Worm (Caenorhabditis elegans): ENCODE results near the gene cid-1.
A peak's percentile ranks its signal among the peaks of the same experiment; 100 is the strongest.

Gene cid-1

DNA sequence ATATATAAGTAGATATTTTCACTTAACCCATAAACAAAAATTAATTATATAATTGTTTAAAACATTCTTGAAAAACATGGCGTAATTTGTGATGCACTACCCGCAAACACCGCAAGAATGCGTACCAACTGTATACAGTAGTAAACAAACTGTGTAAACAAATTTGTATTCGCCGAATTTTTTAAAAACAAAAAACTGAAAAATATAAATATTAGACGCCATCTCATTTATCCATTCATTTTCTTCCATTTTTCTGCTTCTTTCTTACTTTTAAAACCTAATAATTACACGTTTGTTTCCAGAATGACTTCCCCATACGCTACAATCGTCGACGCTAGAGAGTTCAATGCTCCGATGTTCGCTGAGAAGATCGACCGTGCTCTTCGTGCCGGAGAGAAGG, 51.6 kb downstream of the cid-1 start, which contains the start of gene nex-1:
TSS of gene nex-1 (plus strand) at position 301 of the 400 bp plus-strand sequence.
- TF ChIP-seq F26F4.8 (GFP tag; conservative IDR thresholded peaks at IDR 0.05) (no peak), unc-62 (GFP tag; optimal IDR thresholded peaks at IDR 0.05 in 1 of 2) (peak in 1 of 2 experiments; percentile 23), unc-62 (tag; optimal IDR thresholded peaks at IDR 0.05) (no peak)

DNA sequence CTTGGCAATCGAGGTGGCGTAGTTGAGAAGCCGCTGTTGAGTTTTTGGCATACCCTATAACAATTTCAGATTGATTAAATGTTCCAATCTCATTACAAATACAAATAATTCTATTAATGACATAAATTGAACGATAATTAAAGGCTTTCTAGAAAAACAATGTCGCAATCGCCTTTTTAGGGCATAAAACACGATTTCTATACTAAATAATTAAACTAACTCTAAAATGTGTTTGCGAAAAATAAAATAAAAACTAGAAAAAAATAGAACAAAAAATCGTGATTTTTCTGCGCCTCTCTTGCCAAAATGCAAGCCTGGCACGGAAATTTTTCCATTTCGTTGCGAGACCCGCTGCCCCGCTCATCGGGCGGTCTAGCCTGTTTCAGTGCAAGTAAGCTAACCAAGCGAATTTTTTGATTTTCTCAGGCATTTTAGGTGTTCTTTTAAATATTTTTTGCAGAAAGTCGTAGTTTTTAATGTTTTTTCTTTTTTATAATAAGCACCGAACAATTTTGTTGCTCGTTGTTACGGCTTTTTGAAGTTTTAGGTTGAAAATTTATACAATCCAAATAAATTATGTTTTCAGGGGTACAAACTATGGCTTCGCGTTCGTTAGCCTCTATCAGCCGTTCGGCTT, 54.2 kb downstream of the cid-1 start, which contains the start of the genes C34E10.12, C34E10.10 and atp-2:
TSS of gene C34E10.12 (minus strand) at position 51 of the 637 bp plus-strand sequence.
TSS of gene C34E10.10 (minus strand) at position 54 of the 637 bp plus-strand sequence.
TSS of gene atp-2 (plus strand) at position 587 of the 637 bp plus-strand sequence.
- TF ChIP-seq duxl-1 (tag; optimal IDR thresholded peaks at IDR 0.05; ENCODE audit: poor library complexity) (peak; percentile 11), dpl-1 (GFP tag; optimal IDR thresholded peaks at IDR 0.05) (peak; percentile 81), fkh-10 (GFP tag; optimal IDR thresholded peaks at IDR 0.05) (peak; percentile 66), tra-1 (GFP tag; IDR thresholded peaks at IDR 0.05) (no peak), nhr-102 (tag; optimal IDR thresholded peaks at IDR 0.05) (peak; percentile 51), nhr-237 (tag; optimal IDR thresholded peaks at IDR 0.05) (no peak), mdl-1 (tag; optimal IDR thresholded peaks at IDR 0.05) (peak in 1 of 2 experiments; percentile 28), spr-1 (tag; optimal IDR thresholded peaks at IDR 0.05) (peak; percentile 52), mes-2 (tag; optimal IDR thresholded peaks at IDR 0.05; ENCODE audit: poor library complexity, severe bottlenecking) (peak; percentile 93), nhr-42 (GFP tag; IDR thresholded peaks at IDR 0.05) (no peak), madf-9 (GFP tag; conservative IDR thresholded peaks at IDR 0.05) (no peak), php-3 (GFP tag; IDR thresholded peaks at IDR 0.05) (no peak), hmg-1.1 (GFP tag; IDR thresholded peaks at IDR 0.05) (peak; percentile 69), nhr-25 (tag; optimal IDR thresholded peaks at IDR 0.05; ENCODE audit: borderline replicate concordance, insufficient read depth) (peak; percentile 22), ZK337.2 (GFP tag; IDR thresholded peaks at IDR 0.05) (no peak), dmd-6 (GFP tag; IDR thresholded peaks at IDR 0.05) (peak; percentile 44; the same call in 1 of the 2 replicates), ceh-82 (tag; optimal IDR thresholded peaks at IDR 0.05) (no peak), aha-1 (tag) (peak; percentile 96), unc-62 (GFP tag; optimal IDR thresholded peaks at IDR 0.05 in 1 of 2) (peak in 1 of 2 experiments; percentile 83), unc-62 (tag; optimal IDR thresholded peaks at IDR 0.05) (no peak), dmd-8 (GFP tag; IDR thresholded peaks at IDR 0.05) (no peak), lsy-2 (tag; optimal IDR thresholded peaks at IDR 0.05) (peak in 1 of 2 experiments; percentile 93), T20F7.1 (GFP tag; optimal IDR thresholded peaks at IDR 0.05) (peak; percentile 76), hif-1 (tag; optimal IDR thresholded peaks at IDR 0.05) (peak in 1 of 2 experiments; percentile 77), mep-1 (tag; optimal IDR thresholded peaks at IDR 0.05) (peak; percentile 95), pqm-1 (tag; optimal IDR thresholded peaks at IDR 0.05) (peak; percentile 55), T26A8.4 (GFP tag; IDR thresholded peaks at IDR 0.05) (peak; percentile 60; the same call in 1 of the 2 replicates), hlh-30 (tag; optimal IDR thresholded peaks at IDR 0.05; ENCODE audit: insufficient read depth) (peak; percentile 77), Y105C5A.15 (GFP tag; IDR thresholded peaks at IDR 0.05) (no peak), nhr-6 (tag; optimal IDR thresholded peaks at IDR 0.05) (peak; percentile 79), F49E8.2 (tag; optimal IDR thresholded peaks at IDR 0.05; ENCODE audit: borderline replicate concordance) (no peak), snpc-4 (tag; optimal IDR thresholded peaks at IDR 0.05) (no peak), F44E2.7 (GFP tag; IDR thresholded peaks at IDR 0.05) (no peak), pha-4 (GFP tag; IDR thresholded peaks at IDR 0.05) (0 out of 2 replicates have a peak, but pooled peaks have one; percentile 14), pha-4 (tag; optimal IDR thresholded peaks at IDR 0.05) (no peak), cey-2 (tag; optimal IDR thresholded peaks at IDR 0.05; ENCODE audit: borderline replicate concordance, insufficient read depth) (no peak), unc-130 (GFP tag; optimal IDR thresholded peaks at IDR 0.05) (peak; percentile 77), F37D6.2 (tag; optimal IDR thresholded peaks at IDR 0.05) (peak; percentile 52), ces-1 (GFP tag; optimal IDR thresholded peaks at IDR 0.05) (peak; percentile 23), dmd-9 (GFP tag; IDR thresholded peaks at IDR 0.05) (peak; percentile 42; the same call in 1 of the 2 replicates), mxl-3 (GFP tag; optimal IDR thresholded peaks at IDR 0.05) (peak; percentile 27), Y5F2A.4 (GFP tag; optimal IDR thresholded peaks at IDR 0.05) (no peak), hlh-11 (tag; optimal IDR thresholded peaks at IDR 0.05) (peak; percentile 76), daf-16 (GFP tag; optimal IDR thresholded peaks at IDR 0.05) (peak in 1 of 2 experiments; percentile 14), daf-16 (tag; optimal IDR thresholded peaks at IDR 0.05) (peak; percentile 46), R02D3.7 (tag; optimal IDR thresholded peaks at IDR 0.05) (no peak)
